Fruit fly (Drosophila melanogaster) whole organism, embryonic: ENCODE measurements around the gene holn1.
A peak's percentile ranks its signal among the peaks of the same experiment; 100 is the strongest.

Experiments used
- ATbp ChIP-seq: fragments of 200-800 bp; sonication (Bioruptor generic); optimal IDR thresholded peaks from 2 replicates; lab custom pipeline; 2017; ENCODE audit warnings: missing biosample characterization, mild to moderate bottlenecking, missing genetic modification characterization, missing genetic modification reagents
- Antp ChIP-seq: fragments of 200-800 bp; sonication (Bioruptor generic); optimal IDR thresholded peaks from 3 replicates; lab custom pipeline; 2016; ENCODE audit warnings: missing biosample characterization, missing genetic modification characterization
- B-H1 ChIP-seq: fragments of 200-800 bp; sonication (Bioruptor generic); IDR thresholded peaks from 3 replicates; pipeline ENCODE4 v1.3.6; 2022; ENCODE audit warnings: missing biosample characterization, missing genetic modification characterization
- BEAF-32 ChIP-seq: fragments of 200-800 bp; sonication (Bioruptor generic); optimal IDR thresholded peaks from 3 replicates; lab custom pipeline; 2017; ENCODE audit warnings: missing biosample characterization, missing genetic modification characterization, mild to moderate bottlenecking, moderate library complexity, missing genetic modification reagents
- Blimp-1 ChIP-seq: fragments of 200-800 bp; sonication (Bioruptor generic); optimal IDR thresholded peaks from 3 replicates; lab custom pipeline; 2018; ENCODE audit warnings: missing biosample characterization, missing genetic modification characterization, mild to moderate bottlenecking, moderate library complexity, missing genetic modification reagents
- CG10209 ChIP-seq: fragments of 200-800 bp; sonication (Bioruptor generic); optimal IDR thresholded peaks from 3 replicates; lab custom pipeline; 2017; ENCODE audit warnings: missing biosample characterization, mild to moderate bottlenecking, missing genetic modification characterization, missing genetic modification reagents
- CG10267 ChIP-seq: fragments of 200-800 bp; sonication (Bioruptor generic); optimal IDR thresholded peaks from 2 replicates; lab custom pipeline; 2018; ENCODE audit warnings: missing biosample characterization, mild to moderate bottlenecking, missing genetic modification characterization, moderate library complexity
- CG11456 ChIP-seq: fragments of 200-800 bp; sonication (Bioruptor generic); IDR thresholded peaks from 3 replicates; pipeline ENCODE4 v1.3.6; 2022; ENCODE audit warnings: missing biosample characterization, missing genetic modification characterization
- CG12391 ChIP-seq: fragments of 200-800 bp; sonication (Bioruptor generic); optimal IDR thresholded peaks from 3 replicates; lab custom pipeline; 2018; ENCODE audit warnings: missing biosample characterization, mild to moderate bottlenecking, missing genetic modification characterization, moderate library complexity
- CG12942 ChIP-seq: fragments of 200-800 bp; sonication (Bioruptor generic); optimal IDR thresholded peaks from 3 replicates; lab custom pipeline; 2016; ENCODE audit warnings: missing biosample characterization, missing genetic modification characterization
- CG13287 ChIP-seq: fragments of 200-800 bp; sonication (Bioruptor generic); IDR thresholded peaks from 2 replicates; pipeline ENCODE4 v1.3.6; 2022; ENCODE audit warnings: missing biosample characterization, missing genetic modification characterization; ENCODE audit not compliant: partially characterized antibody
- CG13296 ChIP-seq: fragments of 200-800 bp; sonication (Bioruptor generic); optimal IDR thresholded peaks from 3 replicates; lab custom pipeline; 2018; ENCODE audit warnings: missing biosample characterization, mild to moderate bottlenecking, missing genetic modification characterization
- CG16863 ChIP-seq: fragments of 200-800 bp; sonication (Bioruptor generic); optimal IDR thresholded peaks from 3 replicates; lab custom pipeline; 2016; ENCODE audit warnings: missing biosample characterization, missing genetic modification characterization
- CG2120 ChIP-seq: fragments of 200-800 bp; sonication (Bioruptor generic); optimal IDR thresholded peaks from 3 replicates; lab custom pipeline; 2016; ENCODE audit warnings: missing biosample characterization, missing genetic modification characterization
- CG31365 ChIP-seq: fragments of 200-800 bp; sonication (Bioruptor generic); optimal IDR thresholded peaks from 2 replicates; lab custom pipeline; 2018; ENCODE audit warnings: missing biosample characterization, mild to moderate bottlenecking, missing genetic modification characterization
- CG31388 ChIP-seq: fragments of 200-800 bp; sonication (Bioruptor generic); optimal IDR thresholded peaks from 2 replicates; lab custom pipeline; 2016; ENCODE audit warnings: missing biosample characterization, missing genetic modification characterization
- CG32772 ChIP-seq: fragments of 200-800 bp; sonication (Bioruptor generic); IDR thresholded peaks from 2 replicates; pipeline ENCODE4 v1.3.6; 2022; ENCODE audit warnings: missing biosample characterization, missing genetic modification characterization
- CG7963 ChIP-seq: fragments of 200-800 bp; sonication (Bioruptor generic); IDR thresholded peaks from 3 replicates; pipeline ENCODE4 v1.3.6; 2022; ENCODE audit warnings: missing biosample characterization, missing genetic modification characterization; ENCODE audit not compliant: partially characterized antibody
- CG8290 ChIP-seq, 3 experiments: fragments of 200-800 bp; sonication (Bioruptor generic); optimal IDR thresholded peaks; 2 replicates each; lab custom pipeline; 2016 to 2019; ENCODE audit warnings: missing biosample characterization in 3 of 3, missing genetic modification characterization in 3 of 3, mild to moderate bottlenecking in 2 of 3, moderate library complexity in 1 of 3
- CG8924 ChIP-seq: fragments of 200-800 bp; optimal IDR thresholded peaks from 3 replicates; lab custom pipeline; 2019; ENCODE audit warnings: missing biosample characterization, mild to moderate bottlenecking, missing genetic modification characterization, moderate library complexity
- CG9727 ChIP-seq: fragments of 200-800 bp; sonication (Bioruptor generic); optimal IDR thresholded peaks from 3 replicates; lab custom pipeline; 2017; ENCODE audit warnings: missing biosample characterization, mild to moderate bottlenecking, missing genetic modification characterization
- CG9932 ChIP-seq: fragments of 200-800 bp; sonication (Bioruptor generic); IDR thresholded peaks from 2 replicates; pipeline ENCODE4 v1.3.6; 2022; ENCODE audit warnings: missing biosample characterization, missing genetic modification characterization
- Ets65A ChIP-seq: fragments of 200-800 bp; sonication (Bioruptor generic); peaks from one replicate; lab custom pipeline; 2016; ENCODE audit warnings: missing biosample characterization, missing genetic modification characterization
- Ets97D ChIP-seq: fragments of 200-800 bp; sonication (Bioruptor generic); optimal IDR thresholded peaks from 3 replicates; lab custom pipeline; 2016; ENCODE audit warnings: missing biosample characterization, missing genetic modification characterization
- Fer2 ChIP-seq: fragments of 200-800 bp; sonication (Bioruptor generic); optimal IDR thresholded peaks from 2 replicates; lab custom pipeline; 2018; ENCODE audit warnings: missing biosample characterization, mild to moderate bottlenecking, missing genetic modification characterization, moderate library complexity
- Lhr ChIP-seq: fragments of 200-800 bp; sonication (Bioruptor generic); optimal IDR thresholded peaks from 3 replicates; lab custom pipeline; 2017; ENCODE audit warnings: mild to moderate bottlenecking, missing biosample characterization, missing genetic modification reagents, missing genetic modification characterization
- NC2β ChIP-seq: fragments of 200-800 bp; sonication (Bioruptor generic); optimal IDR thresholded peaks from 2 replicates; lab custom pipeline; 2016; ENCODE audit warnings: missing biosample characterization, missing genetic modification characterization
- PHDP ChIP-seq: fragments of 200-800 bp; sonication (Bioruptor generic); optimal IDR thresholded peaks from 3 replicates; lab custom pipeline; 2018; ENCODE audit warnings: missing biosample characterization, mild to moderate bottlenecking, missing genetic modification characterization, moderate library complexity
- Poxn ChIP-seq: fragments of 200-800 bp; sonication (Bioruptor generic); IDR thresholded peaks from 2 replicates; pipeline ENCODE4 v1.3.6; 2022; ENCODE audit warnings: missing biosample characterization, missing genetic modification characterization
- Sox100B ChIP-seq: fragments of 200-800 bp; sonication (Bioruptor generic); optimal IDR thresholded peaks from 3 replicates; lab custom pipeline; 2018; ENCODE audit warnings: missing biosample characterization, mild to moderate bottlenecking, missing genetic modification characterization
- ase ChIP-seq: fragments of 200-800 bp; sonication (Bioruptor generic); IDR thresholded peaks from 3 replicates; pipeline ENCODE4 v1.3.6; 2022; ENCODE audit warnings: missing biosample characterization, missing genetic modification characterization
- cas ChIP-seq: fragments of 200-800 bp; sonication (Bioruptor generic); IDR thresholded peaks from 2 replicates; pipeline ENCODE4 v1.3.6; 2022; ENCODE audit warnings: missing biosample characterization, missing genetic modification characterization
- en ChIP-seq: fragments of 200-800 bp; sonication (Bioruptor generic); optimal IDR thresholded peaks from 2 replicates; lab custom pipeline; 2016; ENCODE audit warnings: missing biosample characterization, missing genetic modification characterization
- esg ChIP-seq: fragments of 200-800 bp; sonication (Bioruptor generic); conservative IDR thresholded peaks from 2 replicates; pipeline ENCODE4 v1.3.6; 2022; ENCODE audit warnings: missing biosample characterization, missing genetic modification characterization
- eve ChIP-seq, 2 experiments: fragments of >200 bp; optimal IDR thresholded peaks; 2 replicates each; lab custom pipeline; 2017; ENCODE audit warnings: missing biosample characterization in 2 of 2, missing genetic modification characterization in 2 of 2
- gcm ChIP-seq: fragments of 200-800 bp; sonication (Bioruptor generic); optimal IDR thresholded peaks from 2 replicates; lab custom pipeline; 2019; ENCODE audit warnings: missing biosample characterization, mild to moderate bottlenecking, missing genetic modification characterization, moderate library complexity
- grn ChIP-seq: fragments of 200-800 bp; sonication (Bioruptor generic); optimal IDR thresholded peaks from 3 replicates; lab custom pipeline; 2017; ENCODE audit warnings: missing biosample characterization, missing genetic modification characterization
- gt ChIP-seq: fragments of 200-800 bp; sonication (Bioruptor generic); IDR thresholded peaks from 2 replicates; pipeline ENCODE4 v1.3.6; 2022; ENCODE audit warnings: missing biosample characterization, missing genetic modification characterization
- mirr ChIP-seq: fragments of 200-800 bp; sonication (Bioruptor generic); optimal IDR thresholded peaks from 3 replicates; lab custom pipeline; 2018; ENCODE audit warnings: missing biosample characterization, mild to moderate bottlenecking, missing genetic modification characterization
- pb ChIP-seq: fragments of 200-800 bp; sonication (Bioruptor generic); optimal IDR thresholded peaks from 3 replicates; lab custom pipeline; 2016; ENCODE audit warnings: missing biosample characterization, missing genetic modification characterization
- pros ChIP-seq: fragments of 200-800 bp; sonication (Bioruptor generic); optimal IDR thresholded peaks from 3 replicates; lab custom pipeline; 2019; ENCODE audit warnings: missing biosample characterization, mild to moderate bottlenecking, missing genetic modification characterization, moderate library complexity
- pum ChIP-seq: fragments of 200-800 bp; sonication (Bioruptor generic); optimal IDR thresholded peaks from 2 replicates; lab custom pipeline; 2016; ENCODE audit warnings: missing biosample characterization, missing genetic modification characterization
- ranshi ChIP-seq: fragments of 200-800 bp; sonication (Bioruptor generic); IDR thresholded peaks from 2 replicates; pipeline ENCODE4 v1.3.6; 2022; ENCODE audit warnings: missing biosample characterization, missing genetic modification characterization
- tap ChIP-seq: fragments of 200-800 bp; optimal IDR thresholded peaks from 3 replicates; lab custom pipeline; 2019; ENCODE audit warnings: missing biosample characterization, mild to moderate bottlenecking, missing genetic modification characterization, moderate library complexity
- tll ChIP-seq, 2 experiments: fragments of 200-800 bp in 1 of 2; fragments of >200 bp in 1 of 2; sonication (Bioruptor generic) in 1 of 2; optimal IDR thresholded peaks; 2 replicates each; lab custom pipeline; 2017 to 2019; ENCODE audit warnings: missing biosample characterization in 2 of 2, missing genetic modification characterization in 2 of 2, mild to moderate bottlenecking in 1 of 2, moderate library complexity in 1 of 2
- unc-4 ChIP-seq: fragments of 200-800 bp; sonication (Bioruptor generic); IDR thresholded peaks from 2 replicates; pipeline ENCODE4 v1.3.6; 2022; ENCODE audit warnings: missing biosample characterization, missing genetic modification characterization; ENCODE audit not compliant: partially characterized antibody
- vfl ChIP-seq: fragments of 200-800 bp; sonication (Bioruptor generic); optimal IDR thresholded peaks from 2 replicates; lab custom pipeline; 2016; ENCODE audit warnings: missing biosample characterization, missing genetic modification characterization
- wor ChIP-seq: fragments of 200-800 bp; sonication (Bioruptor generic); IDR thresholded peaks from 2 replicates; pipeline ENCODE4 v1.3.6; 2022; ENCODE audit warnings: missing biosample characterization, missing genetic modification characterization
- zfh1 ChIP-seq: fragments of 200-800 bp; sonication (Bioruptor generic); IDR thresholded peaks from 3 replicates; pipeline ENCODE4 v1.3.6; 2022; ENCODE audit warnings: missing biosample characterization, missing genetic modification characterization

Gene holn1

DNA sequence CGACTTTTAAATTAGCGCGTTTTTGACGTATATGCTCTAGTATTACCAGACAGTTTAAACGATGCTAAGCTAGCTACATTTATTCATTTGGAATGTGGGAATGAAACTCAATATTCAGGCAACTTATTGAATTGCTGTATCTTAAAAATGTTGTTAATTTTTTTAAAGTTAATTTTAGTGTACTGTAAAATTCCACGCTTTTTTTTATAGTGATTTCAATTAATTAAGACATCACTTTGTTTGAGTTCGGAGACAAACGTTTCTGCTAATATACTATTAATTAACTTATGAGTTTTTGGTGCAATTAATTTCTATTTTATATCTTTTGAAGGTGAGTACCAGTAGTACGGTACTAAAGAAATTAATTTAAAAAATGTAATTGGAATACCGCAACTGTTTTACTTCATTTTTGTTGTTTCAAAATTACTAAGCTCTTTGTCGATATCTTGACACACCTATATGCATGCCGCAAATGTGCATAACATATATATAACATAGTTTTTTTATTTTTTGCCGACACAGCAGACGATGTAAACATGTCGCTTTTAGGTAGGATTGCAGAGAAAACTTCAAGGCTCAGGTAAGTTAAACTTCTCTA is 49.5 kb upstream of the holn1 start, which contains the start of the genes Cdk1 and mRpS7 (continued):
- TF ChIP-seq unc-4 (no peak), cas (GFP tag; lab: Robert Waterston, UW) (no peak), grn (GFP tag; lab: Kevin White, UChicago) (no peak), Sox100B (peak; percentile 76), eve (GFP tag; optimal IDR thresholded peaks at IDR 0.05; lab: Kevin White, UChicago) (peak in 1 of 2 experiments; percentile 41), BEAF-32 (GFP tag; lab: Kevin White, UChicago) (peak; percentile 33), pum (GFP tag; lab: Kevin White, UChicago) (peak; percentile 56), ATbp (GFP tag; lab: Kevin White, UChicago) (no peak), tll (GFP tag; optimal IDR thresholded peaks at IDR 0.05; lab: Kevin White, UChicago) (peak in 1 of 2 experiments; percentile 9), gt (GFP tag; lab: Robert Waterston, UW) (no peak), CG7963 (GFP tag; lab: Robert Waterston, UW) (no peak), CG8924 (peak; percentile 87), PHDP (peak; percentile 81), Antp (GFP tag; lab: Kevin White, UChicago) (peak; percentile 43), CG31388 (GFP tag; lab: Kevin White, UChicago) (peak; percentile 23), Blimp-1 (peak; percentile 55), vfl (GFP tag; lab: Kevin White, UChicago) (no peak), CG11456 (GFP tag; lab: Robert Waterston, UW) (peak; percentile 52; the same call in 1 of the 3 replicates), pb (GFP tag; lab: Kevin White, UChicago) (no peak), CG12942 (GFP tag; lab: Kevin White, UChicago) (peak; percentile 62), Ets65A (GFP tag; lab: Kevin White, UChicago) (peak; percentile 85), tap (peak; percentile 61), zfh1 (GFP tag; lab: Robert Waterston, UW) (peak; percentile 73), CG13287 (GFP tag; lab: Robert Waterston, UW) (no peak), CG8290 (GFP tag; optimal IDR thresholded peaks at IDR 0.05; lab: Kevin White, UChicago) (peak; percentile 43), CG8290 (tag; optimal IDR thresholded peaks at IDR 0.05; lab: Kevin White, UChicago) (peak in 1 of 2 experiments; percentile 19), Fer2 (tag; lab: Kevin White, UChicago) (peak; percentile 7), ase (GFP tag; lab: Robert Waterston, UW) (peak; percentile 60; the same call in 2 of the 3 replicates), wor (peak; percentile 56; the same call in 1 of the 2 replicates), CG13296 (GFP tag; lab: Kevin White, UChicago) (peak; percentile 54), Lhr (peak; percentile 45), esg (GFP tag; lab: Robert Waterston, UW) (peak; percentile 66), B-H1 (peak; percentile 63), CG10267 (tag; lab: Kevin White, UChicago) (peak; percentile 74), pros (GFP tag; lab: Kevin White, UChicago) (no peak), mirr (GFP tag; lab: Kevin White, UChicago) (no peak), ranshi (GFP tag; lab: Robert Waterston, UW) (0 out of 2 replicates have a peak, but pooled peaks have one; percentile 68), CG10209 (GFP tag; lab: Kevin White, UChicago) (peak; percentile 68), Poxn (GFP tag; lab: Robert Waterston, UW) (0 out of 2 replicates have a peak, but pooled peaks have one; percentile 35), CG16863 (GFP tag; lab: Kevin White, UChicago) (peak; percentile 71), CG9727 (GFP tag; lab: Kevin White, UChicago) (peak; percentile 77), CG32772 (peak; percentile 72), Ets97D (GFP tag; lab: Kevin White, UChicago) (peak; percentile 31), CG12391 (tag; lab: Kevin White, UChicago) (peak; percentile 89), gcm (GFP tag; lab: Kevin White, UChicago) (peak; percentile 66), en (GFP tag; lab: Kevin White, UChicago) (no peak), CG2120 (GFP tag; lab: Kevin White, UChicago) (peak; percentile 80), NC2β (peak; percentile 31), CG9932 (GFP tag; lab: Robert Waterston, UW) (peak; percentile 35; the same call in 1 of the 2 replicates), CG31365 (no peak)
